Fruit fly (Drosophila melanogaster): Measurements from ENCODE around the gene CG12576.

The CG12576 gene

dm6 chrX:22481860-22482544 lies at the start of gene CG12576, which contains the start of gene Cp110:
Gene CG12576 (minus strand): TSS chrX:22482357.
Gene Cp110 (plus strand): TSS chrX:22482082.
- TF ChIP-seq insv (optimal IDR thresholded peaks at IDR 0.05) (no peak), ttk (optimal IDR thresholded peaks at IDR 0.05) (no peak), Sin3A (optimal IDR thresholded peaks at IDR 0.05) (no peak), h (optimal IDR thresholded peaks at IDR 0.05) (no peak), Myc (optimal IDR thresholded peaks at IDR 0.05) (no peak)

- TF ChIP-seq Sin3A (optimal IDR thresholded peaks at IDR 0.05) (no peak), insv (optimal IDR thresholded peaks at IDR 0.05) (no peak), Myc (optimal IDR thresholded peaks at IDR 0.05) (no peak), psq (optimal IDR thresholded peaks at IDR 0.05) (no peak), ttk (optimal IDR thresholded peaks at IDR 0.05) (no peak), h (optimal IDR thresholded peaks at IDR 0.05) (no peak)
Observed at dm6 chrX:22529664-22530321, 47.6 kb upstream of the CG12576 start, which contains the start of gene S6kII. Gene S6kII (plus strand): TSS chrX:22529964.

dm6 chrX:22527210-22527609 lies 45.1 kb upstream of the CG12576 start:
- TF ChIP-seq h (optimal IDR thresholded peaks at IDR 0.05), result no peak
- no peak for TF ChIP-seq psq (optimal IDR thresholded peaks at IDR 0.05)
- no peak for TF ChIP-seq insv (optimal IDR thresholded peaks at IDR 0.05)
- TF ChIP-seq ttk (optimal IDR thresholded peaks at IDR 0.05), result no peak
- no peak for TF ChIP-seq Myc (optimal IDR thresholded peaks at IDR 0.05)
- TF ChIP-seq Sin3A (optimal IDR thresholded peaks at IDR 0.05), result no peak

- TF ChIP-seq psq (optimal IDR thresholded peaks at IDR 0.05) (no peak), h (optimal IDR thresholded peaks at IDR 0.05) (no peak), Sin3A (optimal IDR thresholded peaks at IDR 0.05) (no peak), ttk (optimal IDR thresholded peaks at IDR 0.05) (no peak), insv (optimal IDR thresholded peaks at IDR 0.05) (no peak), Myc (optimal IDR thresholded peaks at IDR 0.05) (no peak)
Observed at dm6 chrX:22514948-22515347, 32.8 kb upstream of the CG12576 start, which contains the start of gene CG17600. Gene CG17600 (plus strand): TSS chrX:22515197.

- TF ChIP-seq insv (optimal IDR thresholded peaks at IDR 0.05), result no peak
Observed at dm6 chrX:22512071-22512470, 29.9 kb upstream of the CG12576 start.

- TF ChIP-seq h (optimal IDR thresholded peaks at IDR 0.05) (no peak), ttk (optimal IDR thresholded peaks at IDR 0.05) (no peak), insv (optimal IDR thresholded peaks at IDR 0.05) (no peak), Sin3A (optimal IDR thresholded peaks at IDR 0.05) (no peak), Myc (optimal IDR thresholded peaks at IDR 0.05) (no peak), psq (optimal IDR thresholded peaks at IDR 0.05) (no peak)
Observed at dm6 chrX:22510776-22511175, 28.6 kb upstream of the CG12576 start.

- TF ChIP-seq Sin3A (optimal IDR thresholded peaks at IDR 0.05) (no peak), psq (optimal IDR thresholded peaks at IDR 0.05) (no peak), h (optimal IDR thresholded peaks at IDR 0.05) (no peak), insv (optimal IDR thresholded peaks at IDR 0.05) (no peak), ttk (optimal IDR thresholded peaks at IDR 0.05) (no peak), Myc (optimal IDR thresholded peaks at IDR 0.05) (no peak)
Observed at dm6 chrX:22509085-22509484, 26.9 kb upstream of the CG12576 start.

- no peak for TF ChIP-seq Myc (optimal IDR thresholded peaks at IDR 0.05)
- no peak for TF ChIP-seq psq (optimal IDR thresholded peaks at IDR 0.05)
- no peak for TF ChIP-seq ttk (optimal IDR thresholded peaks at IDR 0.05)
- no peak for TF ChIP-seq Sin3A (optimal IDR thresholded peaks at IDR 0.05)
- no peak for TF ChIP-seq h (optimal IDR thresholded peaks at IDR 0.05)
- TF ChIP-seq insv (optimal IDR thresholded peaks at IDR 0.05), result no peak
Observed at dm6 chrX:22502225-22502624, 20.1 kb upstream of the CG12576 start.

- TF ChIP-seq Myc (optimal IDR thresholded peaks at IDR 0.05), result no peak
- no peak for TF ChIP-seq psq (optimal IDR thresholded peaks at IDR 0.05)
- no peak for TF ChIP-seq insv (optimal IDR thresholded peaks at IDR 0.05)
- no peak for TF ChIP-seq Sin3A (optimal IDR thresholded peaks at IDR 0.05)
- no peak for TF ChIP-seq ttk (optimal IDR thresholded peaks at IDR 0.05)
- TF ChIP-seq h (optimal IDR thresholded peaks at IDR 0.05), result no peak
Observed at dm6 chrX:22499557-22499956, 17.4 kb upstream of the CG12576 start.

dm6 chrX:22491028-22491769 lies 9.0 kb upstream of the CG12576 start:
- TF ChIP-seq ttk (optimal IDR thresholded peaks at IDR 0.05) (no peak), Sin3A (optimal IDR thresholded peaks at IDR 0.05) (no peak), insv (optimal IDR thresholded peaks at IDR 0.05) (no peak), Myc (optimal IDR thresholded peaks at IDR 0.05) (no peak), psq (optimal IDR thresholded peaks at IDR 0.05) (no peak), h (optimal IDR thresholded peaks at IDR 0.05) (no peak)

dm6 chrX:22490584-22490983 lies 8.4 kb upstream of the CG12576 start:
- no peak for TF ChIP-seq ttk (optimal IDR thresholded peaks at IDR 0.05)
- TF ChIP-seq psq (optimal IDR thresholded peaks at IDR 0.05), result no peak
- no peak for TF ChIP-seq insv (optimal IDR thresholded peaks at IDR 0.05)
- no peak for TF ChIP-seq Sin3A (optimal IDR thresholded peaks at IDR 0.05)
- no peak for TF ChIP-seq h (optimal IDR thresholded peaks at IDR 0.05)
- no peak for TF ChIP-seq Myc (optimal IDR thresholded peaks at IDR 0.05)
